Fruit fly (Drosophila melanogaster) whole organism: ENCODE data around the gene CG7191.

Experiments
- CG8478 ChIP-seq: fragments of >200 bp; optimal IDR thresholded peaks from 2 replicates; lab custom pipeline; 2018; ENCODE audit warnings: inconsistent platforms
- Dll ChIP-seq: fragments of >200 bp; optimal IDR thresholded peaks from 2 replicates; lab custom pipeline; 2017
- EcR ChIP-seq, 2 experiments: fragments of >200 bp; optimal IDR thresholded peaks; 2 replicates each; lab custom pipeline; 2017; ENCODE audit warnings: missing biosample characterization in 2 of 2, missing genetic modification characterization in 2 of 2, missing genetic modification reagents in 2 of 2
- pan ChIP-seq: fragments of >200 bp; optimal IDR thresholded peaks from 2 replicates; lab custom pipeline; 2017
- psq ChIP-seq: fragments of >200 bp; optimal IDR thresholded peaks from 2 replicates; lab custom pipeline; 2017
- usp ChIP-seq: fragments of >200 bp; optimal IDR thresholded peaks from 2 replicates; lab custom pipeline; 2017; ENCODE audit warnings: missing biosample characterization, missing genetic modification characterization, mixed read lengths

DNA sequence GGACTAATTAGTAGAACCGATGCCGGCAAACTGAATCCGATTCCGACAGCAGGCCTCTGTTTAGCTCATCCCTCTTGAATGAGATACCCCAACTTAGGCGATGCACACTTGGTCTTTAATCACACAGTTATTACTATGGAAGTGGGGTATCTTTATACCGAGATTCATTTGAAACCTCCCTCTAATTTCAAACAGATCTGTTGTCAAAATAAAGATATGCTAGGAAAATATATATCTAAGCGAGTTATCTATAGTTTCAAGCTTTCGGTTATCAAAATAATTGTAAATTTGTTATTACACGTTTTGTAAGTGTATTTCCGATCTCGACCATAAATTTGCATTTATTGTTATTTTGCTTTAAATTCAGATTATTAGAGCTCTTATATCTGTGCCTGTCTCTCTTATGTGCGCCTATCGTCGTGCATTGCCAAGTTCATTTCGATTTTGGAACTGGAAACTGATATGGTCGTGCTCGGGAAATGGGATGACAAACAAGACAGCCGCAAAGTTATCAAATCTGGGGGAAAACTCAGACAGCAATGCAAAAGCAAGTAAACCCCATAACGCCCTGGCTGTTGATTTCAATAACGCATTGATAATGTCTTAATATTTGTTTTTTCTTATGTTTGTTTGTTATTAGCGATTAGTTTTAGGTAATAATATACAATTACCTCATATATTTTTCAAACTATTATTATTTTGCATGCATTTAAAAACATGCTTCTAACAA is 41.0 kb upstream of the CG7191 start, which contains the start of gene CG13795:
- TF ChIP-seq pan (lab: Kevin White, UChicago), result no peak
- no peak for TF ChIP-seq CG8478 (lab: Kevin White, UChicago)
- no peak for TF ChIP-seq usp
- TF ChIP-seq Dll (lab: Kevin White, UChicago), result no peak
- no peak for TF ChIP-seq psq
- TF ChIP-seq EcR (GFP tag; optimal IDR thresholded peaks at IDR 0.05; lab: Kevin White, UChicago), result no peak
